In genomic region chrV:14446453-14446852, ce11 we compare ENCODE assay signal across 2 worm cellular contexts.
TF ChIP-seq lines count a peak whose summit lies in the region.

No protein-coding gene starts in this region.

TF ChIP-seq in whole organism, L4 larva, 104 proteins besides CTCF, POLR2A, EP300 and RAD21:
- TF ChIP-seq set-16 (GFP tag; IDR thresholded peaks at IDR 0.05; lab: Robert Waterston, UW) (peak; percentile 51), dmd-6 (GFP tag; IDR thresholded peaks at IDR 0.05; lab: Robert Waterston, UW) (no peak)

TF ChIP-seq in whole organism, young adult, 124 proteins besides CTCF, POLR2A, EP300 and RAD21:
- peak; percentile 56; the same call in 1 of the 2 replicates for TF ChIP-seq zfh-2 (GFP tag; conservative IDR thresholded peaks at IDR 0.05; lab: Robert Waterston, UW)
- TF ChIP-seq lsy-27 (tag; optimal IDR thresholded peaks at IDR 0.05; lab: Kevin White, UChicago; ENCODE audit: borderline replicate concordance, insufficient read depth) = no peak
TF ChIP-seq in whole organism, young adult: peak in this region for 1.
